Fruit fly (Drosophila melanogaster): ENCODE measurements around the gene Nuf2.

The Nuf2 gene

dm6 chr2L:7081307-7081706, 15.7 kb upstream of the Nuf2 start:
- TF ChIP-seq CG10348 (GFP tag; IDR thresholded peaks at IDR 0.05) (no peak), CG13204 (GFP tag; optimal IDR thresholded peaks at IDR 0.05) (no peak), Pif1A (GFP tag; optimal IDR thresholded peaks at IDR 0.05) (no peak), CG9948 (tag; optimal IDR thresholded peaks at IDR 0.05) (no peak), CG15710 (tag; optimal IDR thresholded peaks at IDR 0.05) (no peak), CG8159 (tag; optimal IDR thresholded peaks at IDR 0.05) (no peak), Ets98B (GFP tag; IDR thresholded peaks at IDR 0.05) (no peak), CG8301 (tag; optimal IDR thresholded peaks at IDR 0.05) (no peak), Snoo (tag; optimal IDR thresholded peaks at IDR 0.05) (no peak), CG32121 (GFP tag; IDR thresholded peaks at IDR 0.05) (no peak), CG17806 (tag; optimal IDR thresholded peaks at IDR 0.05) (peak; percentile 8), CG34367 (tag; optimal IDR thresholded peaks at IDR 0.05) (no peak), EcR (GFP tag; optimal IDR thresholded peaks at IDR 0.05) (no peak), gl (tag; optimal IDR thresholded peaks at IDR 0.05) (no peak), rn (GFP tag; IDR thresholded peaks at IDR 0.05) (no peak), D1 (tag; optimal IDR thresholded peaks at IDR 0.05) (no peak), CG12605 (GFP tag; IDR thresholded peaks at IDR 0.05) (no peak), CG14655 (GFP tag; optimal IDR thresholded peaks at IDR 0.05) (peak; percentile 16), CG4496 (GFP tag; IDR thresholded peaks at IDR 0.05) (0 out of 3 replicates have a peak, but pooled peaks have one; percentile 29), fd96Ca (GFP tag; IDR thresholded peaks at IDR 0.05) (peak; percentile 39; the same call in 2 of the 3 replicates), Pif1B (GFP tag; optimal IDR thresholded peaks at IDR 0.05) (no peak)

DNA sequence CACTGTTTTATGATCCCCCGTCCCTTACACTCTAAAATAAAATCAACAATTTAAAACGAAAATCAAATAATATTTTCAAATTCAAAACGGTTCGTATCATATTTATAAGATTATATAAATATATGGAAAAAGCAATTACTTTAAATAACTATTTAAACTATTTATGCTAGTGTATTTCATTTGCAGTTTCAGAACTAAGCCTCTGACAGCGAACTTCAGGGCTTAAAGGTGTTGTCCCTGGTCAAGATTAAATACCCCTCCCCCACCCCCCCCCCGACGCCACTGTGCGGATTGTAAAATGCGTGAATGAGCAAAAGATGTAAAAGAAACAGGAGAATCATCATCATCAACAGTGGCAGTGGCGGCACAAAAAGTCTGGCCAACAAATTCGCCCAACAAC, 11.2 kb upstream of the Nuf2 start:
- TF ChIP-seq EcR (GFP tag; optimal IDR thresholded peaks at IDR 0.05) (no peak), CG32121 (GFP tag; IDR thresholded peaks at IDR 0.05) (no peak), CG8159 (tag; optimal IDR thresholded peaks at IDR 0.05) (peak; percentile 45), fd96Ca (GFP tag; IDR thresholded peaks at IDR 0.05) (no peak), Ets98B (GFP tag; IDR thresholded peaks at IDR 0.05) (no peak), CG15710 (tag; optimal IDR thresholded peaks at IDR 0.05) (peak; percentile 36), CG17806 (tag; optimal IDR thresholded peaks at IDR 0.05) (peak; percentile 22), gl (tag; optimal IDR thresholded peaks at IDR 0.05) (no peak), CG8301 (tag; optimal IDR thresholded peaks at IDR 0.05) (no peak), CG14655 (GFP tag; optimal IDR thresholded peaks at IDR 0.05) (peak; percentile 3), rn (GFP tag; IDR thresholded peaks at IDR 0.05) (no peak), CG10348 (GFP tag; IDR thresholded peaks at IDR 0.05) (no peak), CG9948 (tag; optimal IDR thresholded peaks at IDR 0.05) (peak; percentile 13), CG12605 (GFP tag; IDR thresholded peaks at IDR 0.05) (no peak), CG34367 (tag; optimal IDR thresholded peaks at IDR 0.05) (no peak), CG13204 (GFP tag; optimal IDR thresholded peaks at IDR 0.05) (no peak)

DNA sequence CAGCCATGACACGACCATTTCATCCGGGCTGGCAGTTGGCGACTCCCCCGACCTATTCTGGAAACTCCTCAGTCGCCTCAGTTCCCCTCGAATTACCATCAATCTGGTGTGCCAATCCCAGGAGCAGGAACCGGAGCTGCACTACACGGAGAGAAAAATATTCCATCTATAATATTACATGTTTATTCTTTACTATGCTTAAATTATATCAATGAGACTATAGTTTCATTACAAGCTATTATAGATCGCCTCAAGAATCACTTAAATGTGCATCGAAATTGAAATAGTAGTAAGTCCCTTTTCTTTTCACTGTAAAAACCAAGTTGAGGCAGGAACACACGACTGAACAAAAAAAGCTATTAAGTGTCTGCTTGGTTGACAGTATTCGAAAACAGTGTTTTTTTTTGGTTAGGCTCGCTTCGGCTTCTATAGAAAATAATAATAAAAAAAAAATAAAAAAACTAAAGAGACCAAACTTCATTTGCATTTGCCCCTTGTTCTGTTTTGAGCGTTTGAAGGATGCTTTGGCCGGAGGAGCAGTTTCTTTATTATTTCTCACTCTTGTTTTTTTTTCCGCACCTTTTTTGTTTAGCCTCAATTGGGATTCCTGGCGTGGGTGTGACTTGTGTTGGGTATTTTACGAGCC, 10.5 kb upstream of the Nuf2 start:
- TF ChIP-seq CG13204 (GFP tag; optimal IDR thresholded peaks at IDR 0.05) (peak; percentile 77), CG32121 (GFP tag; IDR thresholded peaks at IDR 0.05) (peak; percentile 52), rn (GFP tag; IDR thresholded peaks at IDR 0.05) (peak; percentile 67), CG4496 (GFP tag; IDR thresholded peaks at IDR 0.05) (peak; percentile 87), CG34367 (tag; optimal IDR thresholded peaks at IDR 0.05) (peak; percentile 91), CG8159 (tag; optimal IDR thresholded peaks at IDR 0.05) (peak; percentile 89), Pif1B (GFP tag; optimal IDR thresholded peaks at IDR 0.05) (peak; percentile 83), CG15710 (tag; optimal IDR thresholded peaks at IDR 0.05) (peak; percentile 95), CG17806 (tag; optimal IDR thresholded peaks at IDR 0.05) (peak; percentile 87), CG12605 (GFP tag; IDR thresholded peaks at IDR 0.05) (peak; percentile 75), D1 (tag; optimal IDR thresholded peaks at IDR 0.05) (peak; percentile 32), gl (tag; optimal IDR thresholded peaks at IDR 0.05) (peak; percentile 73), CG14655 (GFP tag; optimal IDR thresholded peaks at IDR 0.05) (peak; percentile 80), Snoo (tag; optimal IDR thresholded peaks at IDR 0.05) (peak; percentile 37), CG10348 (GFP tag; IDR thresholded peaks at IDR 0.05) (no peak), Ets98B (GFP tag; IDR thresholded peaks at IDR 0.05) (peak; percentile 81), CG9948 (tag; optimal IDR thresholded peaks at IDR 0.05) (peak; percentile 84), fd96Ca (GFP tag; IDR thresholded peaks at IDR 0.05) (peak; percentile 86), Pif1A (GFP tag; optimal IDR thresholded peaks at IDR 0.05) (peak; percentile 86), EcR (GFP tag; optimal IDR thresholded peaks at IDR 0.05) (peak; percentile 64), CG8301 (tag; optimal IDR thresholded peaks at IDR 0.05) (peak; percentile 76)

DNA sequence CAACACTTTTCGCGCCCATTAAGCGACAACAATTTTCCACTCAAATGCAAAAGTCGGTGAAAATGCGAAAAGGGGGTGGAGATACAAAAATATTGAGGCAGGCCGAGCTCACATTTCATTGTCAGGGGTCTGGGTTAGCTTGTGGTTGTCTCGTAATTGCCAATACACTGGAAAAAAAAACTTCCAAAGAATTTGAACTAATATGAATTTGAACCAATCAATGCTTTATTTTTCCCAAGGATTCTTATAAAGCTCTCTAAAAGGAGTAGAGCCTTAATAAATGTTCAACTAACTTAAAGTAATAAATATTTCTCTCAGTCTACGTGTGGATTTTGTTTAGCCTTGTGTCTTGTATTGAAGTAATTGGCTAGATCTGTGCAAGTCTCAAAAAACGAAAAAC, 7.4 kb upstream of the Nuf2 start:
- TF ChIP-seq CG32121 (GFP tag; IDR thresholded peaks at IDR 0.05) (peak; percentile 69), CG4496 (GFP tag; IDR thresholded peaks at IDR 0.05) (peak; percentile 71; the same call in 2 of the 3 replicates), CG13204 (GFP tag; optimal IDR thresholded peaks at IDR 0.05) (no peak), CG17806 (tag; optimal IDR thresholded peaks at IDR 0.05) (peak; percentile 46), CG15710 (tag; optimal IDR thresholded peaks at IDR 0.05) (peak; percentile 17), fd96Ca (GFP tag; IDR thresholded peaks at IDR 0.05) (no peak), CG14655 (GFP tag; optimal IDR thresholded peaks at IDR 0.05) (peak; percentile 54), rn (GFP tag; IDR thresholded peaks at IDR 0.05) (no peak), CG12605 (GFP tag; IDR thresholded peaks at IDR 0.05) (no peak), CG9948 (tag; optimal IDR thresholded peaks at IDR 0.05) (peak; percentile 39), Ets98B (GFP tag; IDR thresholded peaks at IDR 0.05) (peak; percentile 76), CG8301 (tag; optimal IDR thresholded peaks at IDR 0.05) (peak; percentile 68), Pif1A (GFP tag; optimal IDR thresholded peaks at IDR 0.05) (peak; percentile 58), CG8159 (tag; optimal IDR thresholded peaks at IDR 0.05) (peak; percentile 52)

DNA sequence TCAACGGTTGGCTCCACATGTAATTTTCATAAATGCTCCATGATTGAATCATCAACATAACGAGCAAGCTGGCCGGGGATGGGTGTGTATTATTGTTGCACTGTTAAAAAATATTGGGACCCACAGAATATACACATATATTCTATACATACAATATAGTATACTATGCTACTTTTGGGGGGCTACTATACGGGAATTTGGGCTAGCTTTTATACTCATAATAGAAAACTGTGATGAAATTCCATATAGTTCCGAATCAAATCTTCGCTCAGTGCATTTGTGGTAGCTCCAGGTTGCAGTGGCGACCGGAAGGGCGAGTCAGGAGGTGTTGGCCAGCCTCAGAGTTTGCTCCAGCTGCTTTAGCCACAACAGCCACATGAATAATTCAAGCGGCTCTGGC, 6.2 kb upstream of the Nuf2 start:
- TF ChIP-seq CG8301 (tag; optimal IDR thresholded peaks at IDR 0.05), result peak; percentile 56
- no peak for TF ChIP-seq EcR (GFP tag; optimal IDR thresholded peaks at IDR 0.05)
- peak; percentile 82 for TF ChIP-seq Pif1A (GFP tag; optimal IDR thresholded peaks at IDR 0.05)
- 0 out of 2 replicates have a peak, but pooled peaks have one; percentile 20 for TF ChIP-seq CG32121 (GFP tag; IDR thresholded peaks at IDR 0.05)
- TF ChIP-seq D1 (tag; optimal IDR thresholded peaks at IDR 0.05), result peak; percentile 25
- TF ChIP-seq CG9948 (tag; optimal IDR thresholded peaks at IDR 0.05), result peak; percentile 61
- TF ChIP-seq gl (tag; optimal IDR thresholded peaks at IDR 0.05), result no peak
- peak; percentile 73 for TF ChIP-seq CG8159 (tag; optimal IDR thresholded peaks at IDR 0.05)
- TF ChIP-seq Snoo (tag; optimal IDR thresholded peaks at IDR 0.05), result no peak
- TF ChIP-seq CG13204 (GFP tag; optimal IDR thresholded peaks at IDR 0.05), result no peak
- peak; percentile 68 for TF ChIP-seq CG17806 (tag; optimal IDR thresholded peaks at IDR 0.05)
- peak; percentile 33; the same call in 1 of the 2 replicates for TF ChIP-seq Ets98B (GFP tag; IDR thresholded peaks at IDR 0.05)
- peak; percentile 56 for TF ChIP-seq Pif1B (GFP tag; optimal IDR thresholded peaks at IDR 0.05)
- peak; percentile 63 for TF ChIP-seq CG15710 (tag; optimal IDR thresholded peaks at IDR 0.05)
- TF ChIP-seq fd96Ca (GFP tag; IDR thresholded peaks at IDR 0.05), result peak; percentile 76
- TF ChIP-seq rn (GFP tag; IDR thresholded peaks at IDR 0.05), result no peak
- peak; percentile 72 for TF ChIP-seq CG14655 (GFP tag; optimal IDR thresholded peaks at IDR 0.05)
- peak; percentile 68 for TF ChIP-seq CG12605 (GFP tag; IDR thresholded peaks at IDR 0.05)
- peak; percentile 66; the same call in 1 of the 3 replicates for TF ChIP-seq CG4496 (GFP tag; IDR thresholded peaks at IDR 0.05)
- TF ChIP-seq CG10348 (GFP tag; IDR thresholded peaks at IDR 0.05), result no peak
- peak; percentile 54 for TF ChIP-seq CG34367 (tag; optimal IDR thresholded peaks at IDR 0.05)

Measured in whole organism, pupa.